Fruit fly (Drosophila melanogaster) whole organism, wandering third instar larva: ENCODE measurements around the gene CG43678.
A peak's percentile ranks its signal among the peaks of the same experiment; 100 is the strongest.

Source experiments
- CG9705 ChIP-seq: fragments of 200-800 bp; sonication (Bioruptor generic); optimal IDR thresholded peaks from 2 replicates; lab custom pipeline; 2018; ENCODE audit warnings: missing biosample characterization, mild to moderate bottlenecking, missing genetic modification characterization
- Dfd ChIP-seq: fragments of >200 bp; optimal IDR thresholded peaks from 2 replicates; lab custom pipeline; 2017; ENCODE audit warnings: missing biosample characterization, missing genetic modification characterization
- Dif ChIP-seq: fragments of 200-275, 200-300 bp; sonication (Bioruptor generic); optimal IDR thresholded peaks from 2 replicates; lab custom pipeline; 2018; ENCODE audit warnings: missing biosample characterization, missing genetic modification characterization; ENCODE audit not compliant: partially characterized antibody
- HLH106 ChIP-seq: fragments of 200-800 bp; optimal IDR thresholded peaks from 3 replicates; lab custom pipeline; 2019; ENCODE audit warnings: missing biosample characterization, mild to moderate bottlenecking, missing genetic modification characterization, moderate library complexity
- Hnf4 ChIP-seq: fragments of 200-800 bp; sonication (Bioruptor generic); optimal IDR thresholded peaks from 2 replicates; lab custom pipeline; 2016; ENCODE audit warnings: missing biosample characterization, mild to moderate bottlenecking, missing genetic modification characterization
- Hr78 ChIP-seq: fragments of >200 bp; optimal IDR thresholded peaks from 2 replicates; lab custom pipeline; 2017; ENCODE audit warnings: missing biosample characterization, missing genetic modification characterization
- Hr83 ChIP-seq: fragments of 200-300 bp; sonication (Bioruptor generic); optimal IDR thresholded peaks from 2 replicates; lab custom pipeline; 2016; ENCODE audit warnings: missing biosample characterization, mild to moderate bottlenecking, missing genetic modification characterization, moderate library complexity; ENCODE audit not compliant: poor library complexity, severe bottlenecking
- Mio ChIP-seq: sonication (Bioruptor generic); optimal IDR thresholded peaks from 2 replicates; lab custom pipeline; 2016; ENCODE audit warnings: missing biosample characterization, missing genetic modification characterization
- Myc ChIP-seq: fragments of >200 bp; optimal IDR thresholded peaks from 2 replicates; lab custom pipeline; 2017
- N ChIP-seq: fragments of >200 bp; optimal IDR thresholded peaks from 2 replicates; lab custom pipeline; 2018; ENCODE audit warnings: missing biosample characterization, missing external identifiers, missing genetic modification characterization
- Rel ChIP-seq, 2 experiments: fragments of 200-800 bp; sonication (Bioruptor generic) in 1 of 2; optimal IDR thresholded peaks; 2 replicates in 1 of 2; 3 replicates in 1 of 2; lab custom pipeline; 2016 to 2019; ENCODE audit warnings: mild to moderate bottlenecking in 2 of 2, missing biosample characterization in 2 of 2, missing genetic modification characterization in 2 of 2, moderate library complexity in 1 of 2
- Vsx2 ChIP-seq: fragments of 200-300, 225-300 bp; sonication (Bioruptor generic); optimal IDR thresholded peaks from 2 replicates; lab custom pipeline; 2018; ENCODE audit warnings: missing biosample characterization, missing genetic modification characterization; ENCODE audit not compliant: partially characterized antibody
- brk ChIP-seq: fragments of 200-800 bp; sonication (Bioruptor generic); optimal IDR thresholded peaks from 2 replicates; lab custom pipeline; 2016; ENCODE audit warnings: missing biosample characterization, mild to moderate bottlenecking, missing genetic modification characterization
- dl ChIP-seq, 2 experiments: fragments of 175-275, 200-275 bp in 1 of 2; fragments of 200-275 bp in 1 of 2; sonication (Bioruptor generic); optimal IDR thresholded peaks; lab custom pipeline; 2018; ENCODE audit warnings: mild to moderate bottlenecking in 2 of 2, missing biosample characterization in 2 of 2, missing genetic modification characterization in 2 of 2, moderate library complexity in 2 of 2; ENCODE audit not compliant: partially characterized antibody in 2 of 2, insufficient read depth in 1 of 2
- dmrt93B ChIP-seq: fragments of 200-800 bp; sonication (Bioruptor generic); optimal IDR thresholded peaks from 2 replicates; lab custom pipeline; 2018; ENCODE audit warnings: missing biosample characterization, mild to moderate bottlenecking, missing genetic modification characterization
- ey ChIP-seq: fragments of 200-800 bp; sonication (Bioruptor generic); optimal IDR thresholded peaks from 2 replicates; lab custom pipeline; 2016; ENCODE audit warnings: missing biosample characterization, missing genetic modification characterization
- foxo ChIP-seq, 2 experiments: fragments of 200-800 bp; sonication (Bioruptor generic); optimal IDR thresholded peaks; 2 replicates in 1 of 2; 3 replicates in 1 of 2; lab custom pipeline; 2016 to 2017; ENCODE audit warnings: missing biosample characterization in 2 of 2, missing genetic modification characterization in 2 of 2
- fru ChIP-seq: fragments of 200-800 bp; sonication (Bioruptor generic); optimal IDR thresholded peaks from 3 replicates; lab custom pipeline; 2016; ENCODE audit warnings: missing biosample characterization, mild to moderate bottlenecking, missing genetic modification characterization
- h ChIP-seq: fragments of 200-800 bp; sonication (Bioruptor generic); optimal IDR thresholded peaks from 3 replicates; lab custom pipeline; 2016; ENCODE audit warnings: missing biosample characterization, mild to moderate bottlenecking, missing genetic modification characterization
- lola ChIP-seq: fragments of >200 bp; optimal IDR thresholded peaks from 2 replicates; lab custom pipeline; 2017; ENCODE audit warnings: missing biosample characterization, missing genetic modification characterization
- pan ChIP-seq: fragments of >200 bp; optimal IDR thresholded peaks from 2 replicates; lab custom pipeline; 2017
- psq ChIP-seq: fragments of 200-800 bp; sonication (Bioruptor generic); optimal IDR thresholded peaks from 3 replicates; lab custom pipeline; 2017; ENCODE audit warnings: missing biosample characterization, mild to moderate bottlenecking, missing genetic modification characterization, moderate library complexity
- sage ChIP-seq: fragments of 200-800 bp; sonication (Bioruptor generic); optimal IDR thresholded peaks from 2 replicates; lab custom pipeline; 2016; ENCODE audit warnings: missing biosample characterization, mild to moderate bottlenecking, missing genetic modification characterization
- sv ChIP-seq: fragments of 200-800 bp; sonication (Bioruptor generic); optimal IDR thresholded peaks from 3 replicates; lab custom pipeline; 2016; ENCODE audit warnings: missing biosample characterization, missing genetic modification characterization
- tai ChIP-seq: sonication (Bioruptor generic); optimal IDR thresholded peaks from 2 replicates; lab custom pipeline; 2016; ENCODE audit warnings: missing biosample characterization, missing genetic modification characterization
- usp ChIP-seq: fragments of >200 bp; optimal IDR thresholded peaks from 2 replicates; lab custom pipeline; 2017; ENCODE audit warnings: missing biosample characterization, missing genetic modification characterization
- woc ChIP-seq: sonication (Bioruptor generic); optimal IDR thresholded peaks from 2 replicates; lab custom pipeline; 2016; ENCODE audit warnings: missing biosample characterization, mild to moderate bottlenecking, missing genetic modification characterization

The CG43678 gene

DNA sequence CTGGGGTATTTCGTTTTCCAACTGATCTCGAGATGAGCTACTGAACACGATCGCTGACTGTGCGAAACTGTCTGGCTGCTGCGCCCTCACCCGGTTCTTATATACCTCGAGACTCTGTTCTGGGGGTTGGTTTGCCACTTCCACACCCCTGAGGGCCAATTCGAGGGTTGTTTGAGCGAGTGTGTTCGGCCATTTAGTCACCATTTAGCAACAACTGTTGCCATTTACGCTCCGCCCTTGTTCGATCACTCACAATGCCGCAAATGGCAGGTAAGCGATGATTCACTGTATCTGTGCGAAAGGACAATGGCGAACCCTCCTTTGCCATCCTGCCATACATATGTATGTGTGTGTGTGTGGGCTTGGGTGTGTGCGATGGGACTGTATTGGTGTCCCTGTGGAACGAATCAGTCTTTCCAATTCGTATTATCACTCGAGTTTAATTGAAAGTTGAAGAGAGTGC lies 5.4 kb downstream of the CG43678 start, which contains the start of gene ind:
Gene ind, minus strand, starts transcription at position 51 of the 463 bp plus-strand sequence.
- TF ChIP-seq usp (GFP tag; lab: Kevin White, UChicago): no peak
- TF ChIP-seq Vsx2 (GFP tag; lab: Kevin White, UChicago): no peak
- TF ChIP-seq Hnf4 (GFP tag; lab: Kevin White, UChicago): no peak
- TF ChIP-seq Hr83 (GFP tag; lab: Kevin White, UChicago): no peak
- TF ChIP-seq Rel (GFP tag; optimal IDR thresholded peaks at IDR 0.05; lab: Kevin White, UChicago): no peak
- no peak for TF ChIP-seq Rel (tag; optimal IDR thresholded peaks at IDR 0.05; lab: Kevin White, UChicago)
- no peak for TF ChIP-seq brk
- TF ChIP-seq sv (GFP tag; lab: Kevin White, UChicago): no peak
- TF ChIP-seq psq (GFP tag; lab: Kevin White, UChicago): no peak
- no peak for TF ChIP-seq Dif (GFP tag; lab: Kevin White, UChicago)
- TF ChIP-seq pan (lab: Kevin White, UChicago): no peak
- no peak for TF ChIP-seq h (GFP tag; lab: Kevin White, UChicago)
- no peak for TF ChIP-seq N (GFP tag; lab: Kevin White, UChicago)
- TF ChIP-seq tai (GFP tag; lab: Kevin White, UChicago): no peak
- no peak for TF ChIP-seq dmrt93B (GFP tag; lab: Kevin White, UChicago)
- TF ChIP-seq Myc: no peak

DNA sequence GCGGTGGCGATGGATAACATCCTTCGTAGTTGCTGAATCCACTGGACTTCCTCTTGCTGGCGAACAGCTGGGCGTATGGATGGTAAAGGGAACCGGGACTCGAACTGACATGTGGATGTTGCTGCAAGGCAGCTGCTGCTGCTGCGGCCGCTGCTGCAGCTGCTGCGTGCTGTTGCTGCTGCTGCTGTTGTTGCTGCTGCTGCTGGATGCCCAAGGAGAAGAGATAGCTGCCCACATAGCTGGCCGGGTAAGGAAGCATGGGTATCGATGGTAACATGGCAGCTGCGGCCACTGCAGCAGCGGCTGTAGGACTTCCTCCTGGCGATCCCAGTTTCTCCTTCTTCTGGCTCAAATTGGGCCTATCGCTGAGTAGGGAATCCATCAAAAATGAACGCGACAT lies 5.8 kb downstream of the CG43678 start:
- TF ChIP-seq ey (GFP tag; lab: Kevin White, UChicago): no peak
- TF ChIP-seq dmrt93B (GFP tag; lab: Kevin White, UChicago): no peak
- peak; percentile 75 for TF ChIP-seq Dfd (GFP tag; lab: Kevin White, UChicago)
- TF ChIP-seq Vsx2 (GFP tag; lab: Kevin White, UChicago): no peak

DNA sequence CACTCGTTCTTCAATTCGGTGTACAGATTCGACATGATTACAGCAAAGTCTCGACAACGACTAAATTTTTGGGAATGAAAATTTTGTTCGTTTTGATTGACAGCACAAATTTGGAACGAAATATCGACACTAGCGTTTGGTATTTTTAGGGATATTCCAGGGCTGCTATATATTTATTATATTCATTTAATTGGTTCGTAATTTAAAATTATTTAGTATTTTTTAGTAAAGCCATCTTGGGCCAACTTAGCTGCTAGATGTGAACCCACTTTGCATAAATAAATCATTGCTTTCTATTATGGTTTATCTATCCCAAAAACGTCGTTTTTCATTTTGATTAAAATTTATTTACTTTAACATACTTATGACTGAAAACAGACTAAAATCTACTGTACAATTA lies 6.8 kb downstream of the CG43678 start, which contains the start of gene Rpn12R:
Gene Rpn12R, minus strand, starts transcription at position 101 of the 400 bp plus-strand sequence.
- TF ChIP-seq sage (no peak), foxo (GFP tag; optimal IDR thresholded peaks at IDR 0.05; lab: Kevin White, UChicago) (no peak), N (GFP tag; lab: Kevin White, UChicago) (no peak)

DNA sequence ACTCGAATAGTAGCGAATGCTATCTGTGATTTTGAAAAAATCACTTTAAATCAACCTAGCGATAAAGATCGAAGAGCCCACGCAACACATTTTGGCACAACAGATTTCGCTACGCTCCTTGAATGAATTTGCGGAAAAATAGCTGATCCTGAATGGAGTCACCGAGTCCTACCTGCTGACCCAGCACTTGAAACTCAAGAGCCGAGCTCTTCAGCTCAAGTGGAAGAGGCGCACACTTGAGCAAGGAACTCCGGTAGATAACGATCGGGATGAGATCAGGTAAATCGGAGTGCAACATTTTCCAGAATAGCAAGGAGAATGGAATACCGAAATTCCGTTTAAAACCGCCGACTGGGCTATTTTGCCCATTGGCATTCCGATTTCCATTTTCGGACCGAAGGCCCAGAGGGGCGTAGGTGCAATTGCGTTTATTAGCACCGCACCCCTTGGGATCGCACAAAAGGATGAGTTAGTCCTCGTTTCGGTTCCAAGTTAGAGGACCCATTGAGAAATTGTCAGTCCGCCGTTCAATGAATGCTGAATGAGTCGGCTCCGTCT lies 8.9 kb downstream of the CG43678 start:
- TF ChIP-seq brk (no peak), fru (GFP tag; lab: Kevin White, UChicago) (no peak), psq (GFP tag; lab: Kevin White, UChicago) (no peak), Hr78 (no peak), Hr83 (GFP tag; lab: Kevin White, UChicago) (no peak), foxo (GFP tag; optimal IDR thresholded peaks at IDR 0.05; lab: Kevin White, UChicago) (no peak), dl (GFP tag; optimal IDR thresholded peaks at IDR 0.05; lab: Kevin White, UChicago; ENCODE audit: insufficient read depth in 1 of 2, partially characterized antibody in 2 of 2) (no peak), Rel (GFP tag; optimal IDR thresholded peaks at IDR 0.05; lab: Kevin White, UChicago) (no peak), Rel (tag; optimal IDR thresholded peaks at IDR 0.05; lab: Kevin White, UChicago) (no peak), Mio (GFP tag; lab: Kevin White, UChicago) (no peak), Vsx2 (GFP tag; lab: Kevin White, UChicago) (no peak), woc (GFP tag; lab: Kevin White, UChicago) (no peak), Dfd (GFP tag; lab: Kevin White, UChicago) (no peak), Myc (no peak), usp (GFP tag; lab: Kevin White, UChicago) (no peak), sv (GFP tag; lab: Kevin White, UChicago) (no peak), pan (lab: Kevin White, UChicago) (no peak)

DNA sequence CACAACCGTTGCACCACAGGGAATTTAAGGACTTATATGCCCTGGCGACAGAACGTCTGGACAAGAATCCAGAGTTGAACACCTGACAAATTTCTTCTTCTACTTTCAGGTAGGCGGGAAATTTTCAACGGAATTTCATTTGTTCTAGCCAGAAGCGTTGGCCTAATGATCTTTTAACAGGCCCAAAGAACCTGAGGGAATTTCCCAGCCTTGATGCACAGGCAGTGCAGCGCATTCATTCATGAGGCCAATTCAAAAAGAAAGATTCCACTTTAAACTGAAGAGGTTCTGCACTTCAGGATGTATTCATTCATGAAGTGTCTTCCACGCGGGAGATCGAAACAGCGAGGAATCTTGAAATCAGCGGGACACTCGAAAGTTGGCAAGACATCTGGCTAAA lies 9.8 kb downstream of the CG43678 start:
- no peak for TF ChIP-seq CG9705 (GFP tag; lab: Kevin White, UChicago)

DNA sequence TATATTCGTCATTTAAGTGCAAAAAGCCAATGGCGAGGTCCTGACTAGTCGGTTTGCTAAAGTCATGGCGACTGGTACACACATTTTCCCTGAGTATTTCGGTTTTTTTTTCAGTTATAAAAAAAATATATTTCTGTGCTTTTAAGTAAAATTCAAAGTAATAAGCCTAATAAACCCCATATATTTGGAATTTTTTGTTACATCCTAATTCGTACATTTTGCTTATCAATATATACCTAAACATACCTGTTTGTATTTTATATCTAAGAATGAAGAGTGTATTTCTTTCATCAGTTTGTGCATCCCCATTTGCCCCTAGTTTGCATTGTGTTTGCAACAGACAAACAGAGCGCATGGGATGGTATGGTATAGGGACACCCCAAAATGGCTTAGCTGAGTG lies 13.7 kb downstream of the CG43678 start:
- no peak for TF ChIP-seq HLH106 (tag; lab: Kevin White, UChicago)
- no peak for TF ChIP-seq Myc
- peak; percentile 21 for TF ChIP-seq woc (GFP tag; lab: Kevin White, UChicago)
- no peak for TF ChIP-seq lola (GFP tag; lab: Kevin White, UChicago)
- no peak for TF ChIP-seq dmrt93B (GFP tag; lab: Kevin White, UChicago)
- TF ChIP-seq Dfd (GFP tag; lab: Kevin White, UChicago): no peak
- no peak for TF ChIP-seq psq (GFP tag; lab: Kevin White, UChicago)
- TF ChIP-seq, all 38 proteins: peak for 1
